Fruit fly (Drosophila melanogaster) whole organism, embryonic: Measurements from ENCODE around the gene CG14655.

Experiments used
- CG11398 ChIP-seq: fragments of 200-800 bp; sonication (Bioruptor generic); optimal IDR thresholded peaks from 2 replicates; lab custom pipeline; 2016; ENCODE audit warnings: missing biosample characterization, missing genetic modification characterization
- CG11696 ChIP-seq: fragments of 200-800 bp; sonication (Bioruptor generic); IDR thresholded peaks from 2 replicates; pipeline ENCODE4 v1.3.6; 2022; ENCODE audit warnings: missing biosample characterization, missing genetic modification characterization
- CG12299 ChIP-seq: fragments of 200-800 bp; sonication (Bioruptor generic); optimal IDR thresholded peaks from 2 replicates; lab custom pipeline; 2018; ENCODE audit warnings: missing biosample characterization, mild to moderate bottlenecking, missing genetic modification characterization
- CG13424 ChIP-seq: fragments of 200-800 bp; sonication (Bioruptor generic); optimal IDR thresholded peaks from 2 replicates; lab custom pipeline; 2019; ENCODE audit warnings: missing biosample characterization, mild to moderate bottlenecking, missing genetic modification characterization, moderate library complexity
- CG14441 ChIP-seq: fragments of 200-800 bp; sonication (Bioruptor generic); IDR thresholded peaks from 2 replicates; pipeline ENCODE4 v1.3.6; 2022; ENCODE audit warnings: missing biosample characterization, missing genetic modification characterization
- CG14710 ChIP-seq: fragments of 200-800 bp; sonication (Bioruptor generic); optimal IDR thresholded peaks from 3 replicates; lab custom pipeline; 2019; ENCODE audit warnings: missing biosample characterization, mild to moderate bottlenecking, missing genetic modification characterization, moderate library complexity
- CG2129 ChIP-seq: fragments of 200-800 bp; sonication (Bioruptor generic); IDR thresholded peaks from 2 replicates; pipeline ENCODE4 v1.3.6; 2022; ENCODE audit warnings: missing biosample characterization, missing genetic modification characterization; ENCODE audit not compliant: partially characterized antibody
- CG3838 ChIP-seq: fragments of 200-800 bp; sonication (Bioruptor generic); optimal IDR thresholded peaks from 3 replicates; lab custom pipeline; 2016; ENCODE audit warnings: missing biosample characterization, missing genetic modification characterization
- CG4820 ChIP-seq: fragments of 200-800 bp; sonication (Bioruptor generic); optimal IDR thresholded peaks from 3 replicates; lab custom pipeline; 2016; ENCODE audit warnings: missing biosample characterization, missing genetic modification characterization
- CG4854 ChIP-seq: fragments of 200-800 bp; sonication (Bioruptor generic); optimal IDR thresholded peaks from 2 replicates; lab custom pipeline; 2016; ENCODE audit warnings: missing biosample characterization, missing genetic modification characterization, inconsistent platforms
- CG5245 ChIP-seq: fragments of 200-800 bp; sonication (Bioruptor generic); optimal IDR thresholded peaks from 3 replicates; lab custom pipeline; 2016; ENCODE audit warnings: missing biosample characterization, missing genetic modification characterization
- CG6683 ChIP-seq: fragments of 200-800 bp; sonication (Bioruptor generic); optimal IDR thresholded peaks from 2 replicates; lab custom pipeline; 2017; ENCODE audit warnings: missing biosample characterization, mild to moderate bottlenecking, missing genetic modification characterization, missing genetic modification reagents
- CG7271 ChIP-seq: fragments of 200-800 bp; sonication (Bioruptor generic); optimal IDR thresholded peaks from 2 replicates; lab custom pipeline; 2018; ENCODE audit warnings: missing biosample characterization, mild to moderate bottlenecking, missing genetic modification characterization, moderate library complexity
- CG7963 ChIP-seq: fragments of 200-800 bp; sonication (Bioruptor generic); IDR thresholded peaks from 3 replicates; pipeline ENCODE4 v1.3.6; 2022; ENCODE audit warnings: missing biosample characterization, missing genetic modification characterization; ENCODE audit not compliant: partially characterized antibody
- CG8089 ChIP-seq: fragments of 200-800 bp; sonication (Bioruptor generic); optimal IDR thresholded peaks from 3 replicates; lab custom pipeline; 2016; ENCODE audit warnings: missing biosample characterization, missing genetic modification characterization
- CG8388 ChIP-seq: fragments of 200-800 bp; sonication (Bioruptor generic); optimal IDR thresholded peaks from 2 replicates; lab custom pipeline; 2019; ENCODE audit warnings: missing biosample characterization, mild to moderate bottlenecking, missing genetic modification characterization, moderate library complexity
- D ChIP-seq, 2 experiments: fragments of 200-800 bp in 1 of 2; fragments of >200 bp in 1 of 2; sonication (Bioruptor generic) in 1 of 2; optimal IDR thresholded peaks; 2 replicates in 1 of 2; 3 replicates in 1 of 2; lab custom pipeline; 2017; ENCODE audit warnings: mild to moderate bottlenecking in 1 of 2, missing biosample characterization in 1 of 2, missing genetic modification characterization in 1 of 2, missing genetic modification reagents in 1 of 2
- Dbx ChIP-seq: fragments of 200-800 bp; sonication (Bioruptor generic); IDR thresholded peaks from 3 replicates; pipeline ENCODE4 v1.3.6; 2022; ENCODE audit warnings: missing biosample characterization, missing genetic modification characterization
- E2f1 ChIP-seq: fragments of 200-800 bp; sonication (Bioruptor generic); IDR thresholded peaks from 2 replicates; pipeline ENCODE4 v1.3.6; 2022; ENCODE audit warnings: missing biosample characterization, missing genetic modification characterization
- Ets97D ChIP-seq: fragments of 200-800 bp; sonication (Bioruptor generic); optimal IDR thresholded peaks from 3 replicates; lab custom pipeline; 2016; ENCODE audit warnings: missing biosample characterization, missing genetic modification characterization
- Hand ChIP-seq: fragments of 200-800 bp; sonication (Bioruptor generic); optimal IDR thresholded peaks from 2 replicates; lab custom pipeline; 2017; ENCODE audit warnings: mild to moderate bottlenecking, missing biosample characterization, missing genetic modification reagents, missing genetic modification characterization
- Hr78 ChIP-seq, 2 experiments: fragments of 200-800 bp in 1 of 2; fragments of >200 bp in 1 of 2; sonication (Bioruptor generic) in 1 of 2; optimal IDR thresholded peaks; 2 replicates each; lab custom pipeline; 2017 to 2019; ENCODE audit warnings: missing biosample characterization in 2 of 2, missing genetic modification characterization in 2 of 2, mild to moderate bottlenecking in 1 of 2, moderate library complexity in 1 of 2
- Lim3 ChIP-seq: fragments of 200-800 bp; sonication (Bioruptor generic); IDR thresholded peaks from 2 replicates; pipeline ENCODE4 v1.3.6; 2022; ENCODE audit warnings: missing biosample characterization, missing genetic modification characterization
- Lpt ChIP-seq: fragments of >200 bp; optimal IDR thresholded peaks from 2 replicates; lab custom pipeline; 2018; ENCODE audit warnings: missing biosample characterization, missing genetic modification characterization
- MESR4 ChIP-seq: fragments of 200-800 bp; sonication (Bioruptor generic); optimal IDR thresholded peaks from 2 replicates; lab custom pipeline; 2018; ENCODE audit warnings: missing biosample characterization, mild to moderate bottlenecking, missing genetic modification characterization, moderate library complexity
- Myb ChIP-seq: fragments of 200-800 bp; sonication (Bioruptor generic); optimal IDR thresholded peaks from 2 replicates; lab custom pipeline; 2016; ENCODE audit warnings: missing biosample characterization, missing genetic modification characterization
- PHDP ChIP-seq: fragments of 200-800 bp; sonication (Bioruptor generic); optimal IDR thresholded peaks from 3 replicates; lab custom pipeline; 2018; ENCODE audit warnings: missing biosample characterization, mild to moderate bottlenecking, missing genetic modification characterization, moderate library complexity
- Spps ChIP-seq: fragments of 200-800 bp; sonication (Bioruptor generic); optimal IDR thresholded peaks from 2 replicates; lab custom pipeline; 2018; ENCODE audit warnings: missing biosample characterization, mild to moderate bottlenecking, missing genetic modification characterization
- TFAM ChIP-seq: fragments of 200-800 bp; sonication (Bioruptor generic); optimal IDR thresholded peaks from 2 replicates; lab custom pipeline; 2017; ENCODE audit warnings: missing biosample characterization, missing genetic modification characterization, inconsistent platforms
- Taf1 ChIP-seq: fragments of 200-800 bp; sonication (Bioruptor generic); IDR thresholded peaks from 2 replicates; pipeline ENCODE4 v1.3.6; 2022; ENCODE audit warnings: missing biosample characterization, missing genetic modification characterization
- Tbp ChIP-seq: fragments of >200 bp; optimal IDR thresholded peaks from 2 replicates; lab custom pipeline; 2018; ENCODE audit warnings: missing biosample characterization, missing genetic modification characterization
- ab ChIP-seq: fragments of 200-800 bp; sonication (Bioruptor generic); optimal IDR thresholded peaks from 2 replicates; lab custom pipeline; 2016; ENCODE audit warnings: missing biosample characterization, missing genetic modification characterization
- amos ChIP-seq: fragments of 200-800 bp; sonication (Bioruptor generic); IDR thresholded peaks from 2 replicates; pipeline ENCODE4 v1.3.6; 2022; ENCODE audit warnings: missing biosample characterization, missing genetic modification characterization; ENCODE audit not compliant: partially characterized antibody
- crol ChIP-seq: fragments of 200-800 bp; sonication (Bioruptor generic); IDR thresholded peaks from 2 replicates; pipeline ENCODE4 v1.3.6; 2022; ENCODE audit warnings: missing biosample characterization, missing genetic modification characterization
- dm ChIP-seq: fragments of 200-800 bp; sonication (Bioruptor generic); optimal IDR thresholded peaks from 3 replicates; lab custom pipeline; 2016; ENCODE audit warnings: missing biosample characterization, missing genetic modification characterization
- dmrt11E ChIP-seq: fragments of 200-800 bp; sonication (Bioruptor generic); optimal IDR thresholded peaks from 3 replicates; lab custom pipeline; 2018; ENCODE audit warnings: missing biosample characterization, mild to moderate bottlenecking, missing genetic modification characterization, moderate library complexity
- ewg ChIP-seq: fragments of 200-800 bp; sonication (Bioruptor generic); optimal IDR thresholded peaks from 3 replicates; lab custom pipeline; 2017; ENCODE audit warnings: mild to moderate bottlenecking, missing biosample characterization, missing genetic modification reagents, missing genetic modification characterization
- fd102C ChIP-seq: fragments of 200-800 bp; sonication (Bioruptor generic); optimal IDR thresholded peaks from 2 replicates; lab custom pipeline; 2018; ENCODE audit warnings: missing biosample characterization, mild to moderate bottlenecking, missing genetic modification characterization, moderate library complexity
- fd3F ChIP-seq: fragments of 200-800 bp; sonication (Bioruptor generic); optimal IDR thresholded peaks from 2 replicates; lab custom pipeline; 2018; ENCODE audit warnings: missing biosample characterization, mild to moderate bottlenecking, missing genetic modification characterization, moderate library complexity
- gce ChIP-seq: fragments of 200-800 bp; sonication (Bioruptor generic); IDR thresholded peaks from 3 replicates; pipeline ENCODE4 v1.3.6; 2022; ENCODE audit warnings: missing biosample characterization, missing genetic modification characterization
- gcm ChIP-seq: fragments of 200-800 bp; sonication (Bioruptor generic); optimal IDR thresholded peaks from 2 replicates; lab custom pipeline; 2019; ENCODE audit warnings: missing biosample characterization, mild to moderate bottlenecking, missing genetic modification characterization, moderate library complexity
- gsb ChIP-seq: fragments of 200-800 bp; sonication (Bioruptor generic); IDR thresholded peaks from 2 replicates; pipeline ENCODE4 v1.3.6; 2022; ENCODE audit warnings: missing biosample characterization, missing genetic modification characterization
- hb ChIP-seq: fragments of 200-800 bp; sonication (Bioruptor generic); IDR thresholded peaks from 3 replicates; pipeline ENCODE4 v1.3.6; 2022; ENCODE audit warnings: missing biosample characterization, missing genetic modification characterization; ENCODE audit not compliant: partially characterized antibody
- lab ChIP-seq: fragments of 200-800 bp; sonication (Bioruptor generic); optimal IDR thresholded peaks from 3 replicates; lab custom pipeline; 2017; ENCODE audit warnings: missing biosample characterization, missing genetic modification characterization, mild to moderate bottlenecking, moderate library complexity, missing genetic modification reagents
- nom ChIP-seq: fragments of 200-800 bp; sonication (Bioruptor generic); optimal IDR thresholded peaks from 2 replicates; lab custom pipeline; 2017; ENCODE audit warnings: missing biosample characterization, missing genetic modification characterization, mild to moderate bottlenecking, moderate library complexity, missing genetic modification reagents
- sim ChIP-seq: fragments of 200-800 bp; sonication (Bioruptor generic); IDR thresholded peaks from 2 replicates; pipeline ENCODE4 v1.3.6; 2022; ENCODE audit warnings: missing biosample characterization, missing genetic modification characterization
- stwl ChIP-seq: fragments of 200-800 bp; sonication (Bioruptor generic); optimal IDR thresholded peaks from 3 replicates; lab custom pipeline; 2018; ENCODE audit warnings: missing biosample characterization, mild to moderate bottlenecking, missing genetic modification characterization, moderate library complexity
- trh ChIP-seq: fragments of 200-800 bp; sonication (Bioruptor generic); optimal IDR thresholded peaks from 2 replicates; lab custom pipeline; 2016; ENCODE audit warnings: missing biosample characterization, missing genetic modification characterization
- wek ChIP-seq: fragments of 200-800 bp; sonication (Bioruptor generic); optimal IDR thresholded peaks from 3 replicates; lab custom pipeline; 2018; ENCODE audit warnings: missing biosample characterization, mild to moderate bottlenecking, missing genetic modification characterization, moderate library complexity
- yki ChIP-seq: fragments of >200 bp; optimal IDR thresholded peaks from 3 replicates; lab custom pipeline; 2018

Gene CG14655

dm6 chr3R:4775371-4775770, 4.7 kb downstream of the CG14655 start:
- TF ChIP-seq CG14710 (tag; lab: Kevin White, UChicago) (peak; percentile 49), Hand (no peak), trh (GFP tag; lab: Kevin White, UChicago) (no peak), CG7963 (GFP tag; lab: Robert Waterston, UW) (no peak), Spps (tag; lab: Kevin White, UChicago) (no peak), crol (no peak), CG11398 (GFP tag; lab: Kevin White, UChicago) (no peak), gce (GFP tag; lab: Robert Waterston, UW) (no peak), E2f1 (no peak), CG3838 (GFP tag; lab: Kevin White, UChicago) (no peak), CG13424 (tag; lab: Kevin White, UChicago) (peak; percentile 49), Hr78 (GFP tag; optimal IDR thresholded peaks at IDR 0.05; lab: Kevin White, UChicago) (no peak), gcm (no peak), CG4854 (GFP tag; lab: Kevin White, UChicago) (peak; percentile 0), CG4820 (GFP tag; lab: Kevin White, UChicago) (no peak), fd3F (GFP tag; lab: Kevin White, UChicago) (peak; percentile 28), MESR4 (GFP tag; lab: Kevin White, UChicago) (peak; percentile 75), CG8388 (GFP tag; lab: Kevin White, UChicago) (peak; percentile 35), Myb (GFP tag; lab: Kevin White, UChicago) (peak; percentile 50), sim (GFP tag; lab: Robert Waterston, UW) (no peak), Lpt (no peak), Dbx (GFP tag; lab: Robert Waterston, UW) (peak; percentile 60; the same call in 1 of the 3 replicates), CG7271 (tag; lab: Kevin White, UChicago) (no peak), PHDP (no peak), amos (0 out of 2 replicates have a peak, but pooled peaks have one; percentile 25), lab (GFP tag; lab: Kevin White, UChicago) (no peak), CG2129 (GFP tag; lab: Robert Waterston, UW) (no peak), CG14441 (GFP tag; lab: Robert Waterston, UW) (peak; percentile 19; the same call in 1 of the 2 replicates), CG6683 (GFP tag; lab: Kevin White, UChicago) (no peak), CG11696 (GFP tag; lab: Robert Waterston, UW) (no peak), wek (GFP tag; lab: Kevin White, UChicago) (no peak), fd102C (no peak), CG5245 (peak; percentile 5), hb (GFP tag; lab: Robert Waterston, UW) (no peak), CG8089 (GFP tag; lab: Kevin White, UChicago) (no peak), D (optimal IDR thresholded peaks at IDR 0.05; lab: Kevin White, UChicago) (no peak), D (GFP tag; optimal IDR thresholded peaks at IDR 0.05; lab: Kevin White, UChicago) (no peak), stwl (peak; percentile 79), ab (GFP tag; lab: Kevin White, UChicago) (no peak), Taf1 (GFP tag; lab: Robert Waterston, UW) (no peak), yki (lab: Kevin White, UChicago) (no peak), Ets97D (peak; percentile 68), TFAM (no peak), dm (GFP tag; lab: Kevin White, UChicago) (no peak), ewg (peak; percentile 11), Lim3 (GFP tag; lab: Robert Waterston, UW) (no peak), gsb (GFP tag; lab: Robert Waterston, UW) (no peak), Tbp (GFP tag; lab: Kevin White, UChicago) (no peak), dmrt11E (tag; lab: Kevin White, UChicago) (no peak), nom (no peak), CG12299 (tag; lab: Kevin White, UChicago) (no peak)
